Fruit fly (Drosophila melanogaster) whole organism, embryonic: ENCODE measurements around the gene CG32772.
A peak's percentile ranks its signal among the peaks of the same experiment; 100 is the strongest.

Source experiments
- Atf-2 ChIP-seq: fragments of 200-800 bp; sonication (Bioruptor generic); optimal IDR thresholded peaks from 2 replicates; lab custom pipeline; 2016; ENCODE audit warnings: missing biosample characterization, missing genetic modification characterization
- Bteb2 ChIP-seq: fragments of 200-800 bp; sonication (Bioruptor generic); optimal IDR thresholded peaks from 2 replicates; lab custom pipeline; 2016; ENCODE audit warnings: missing biosample characterization, missing genetic modification characterization
- CG10147 ChIP-seq: fragments of 200-800 bp; sonication (Bioruptor generic); optimal IDR thresholded peaks from 2 replicates; lab custom pipeline; 2019; ENCODE audit warnings: missing biosample characterization, mild to moderate bottlenecking, missing genetic modification characterization, moderate library complexity
- CG11247 ChIP-seq: fragments of 200-800 bp; sonication (Bioruptor generic); IDR thresholded peaks from 2 replicates; pipeline ENCODE4 v1.3.6; 2022; ENCODE audit warnings: missing biosample characterization, missing genetic modification characterization
- CG1233 ChIP-seq: fragments of 200-800 bp; sonication (Bioruptor generic); optimal IDR thresholded peaks from 4 replicates; lab custom pipeline; 2018; ENCODE audit warnings: missing biosample characterization, mild to moderate bottlenecking, missing genetic modification characterization
- CG13424 ChIP-seq: fragments of 200-800 bp; sonication (Bioruptor generic); optimal IDR thresholded peaks from 2 replicates; lab custom pipeline; 2019; ENCODE audit warnings: missing biosample characterization, mild to moderate bottlenecking, missing genetic modification characterization, moderate library complexity
- CG14050 ChIP-seq: fragments of 200-800 bp; sonication (Bioruptor generic); IDR thresholded peaks from 3 replicates; pipeline ENCODE4 v1.3.6; 2022; ENCODE audit warnings: missing biosample characterization, missing genetic modification characterization
- CG14667 ChIP-seq: fragments of 200-800 bp; sonication (Bioruptor generic); IDR thresholded peaks from 2 replicates; pipeline ENCODE4 v1.3.6; 2022; ENCODE audit warnings: missing biosample characterization, missing genetic modification characterization
- CG15073 ChIP-seq: fragments of 200-800 bp; sonication (Bioruptor generic); optimal IDR thresholded peaks from 2 replicates; lab custom pipeline; 2016; ENCODE audit warnings: missing biosample characterization, missing genetic modification characterization
- CG18262 ChIP-seq: fragments of 200-800 bp; optimal IDR thresholded peaks from 3 replicates; lab custom pipeline; 2019; ENCODE audit warnings: missing biosample characterization, mild to moderate bottlenecking, missing genetic modification characterization, moderate library complexity
- CG18619 ChIP-seq: fragments of 200-800 bp; sonication (Bioruptor generic); optimal IDR thresholded peaks from 3 replicates; lab custom pipeline; 2017; ENCODE audit warnings: missing biosample characterization, mild to moderate bottlenecking, missing genetic modification characterization
- CG3065 ChIP-seq: fragments of 200-800 bp; sonication (Bioruptor generic); optimal IDR thresholded peaks from 2 replicates; lab custom pipeline; 2016; ENCODE audit warnings: missing biosample characterization, missing genetic modification characterization
- CG3163 ChIP-seq: fragments of 200-800 bp; sonication (Bioruptor generic); optimal IDR thresholded peaks from 3 replicates; lab custom pipeline; 2016; ENCODE audit warnings: missing biosample characterization, missing genetic modification characterization
- CG32532 ChIP-seq: fragments of 200-800 bp; sonication (Bioruptor generic); IDR thresholded peaks from 2 replicates; pipeline ENCODE4 v1.3.6; 2022; ENCODE audit warnings: missing biosample characterization, missing genetic modification characterization
- CG32772 ChIP-seq: fragments of 200-800 bp; sonication (Bioruptor generic); IDR thresholded peaks from 2 replicates; pipeline ENCODE4 v1.3.6; 2022; ENCODE audit warnings: missing biosample characterization, missing genetic modification characterization
- CG3726 ChIP-seq: fragments of 200-800 bp; sonication (Bioruptor generic); IDR thresholded peaks from 3 replicates; pipeline ENCODE4, ENCODE4 v1.3.6; 2022; ENCODE audit warnings: missing biosample characterization, missing genetic modification characterization
- CG4730 ChIP-seq: fragments of 200-800 bp; sonication (Bioruptor generic); IDR thresholded peaks from 2 replicates; pipeline ENCODE4 v1.3.6; 2022; ENCODE audit warnings: missing biosample characterization, missing genetic modification characterization
- CG5245 ChIP-seq: fragments of 200-800 bp; sonication (Bioruptor generic); optimal IDR thresholded peaks from 3 replicates; lab custom pipeline; 2016; ENCODE audit warnings: missing biosample characterization, missing genetic modification characterization
- CG6854 ChIP-seq: fragments of 200-800 bp; sonication (Bioruptor generic); optimal IDR thresholded peaks from 3 replicates; lab custom pipeline; 2017; ENCODE audit warnings: missing biosample characterization, mild to moderate bottlenecking, missing genetic modification characterization
- CG8765 ChIP-seq: fragments of 200-800 bp; sonication (Bioruptor generic); IDR thresholded peaks from 2 replicates; pipeline ENCODE4 v1.3.6; 2022; ENCODE audit warnings: missing biosample characterization, missing genetic modification characterization
- CHES-1-like ChIP-seq: fragments of 200-800 bp; sonication (Bioruptor generic); optimal IDR thresholded peaks from 2 replicates; lab custom pipeline; 2016; ENCODE audit warnings: missing biosample characterization, missing genetic modification characterization
- CoRest ChIP-seq: fragments of 200-800 bp; sonication (Bioruptor generic); optimal IDR thresholded peaks from 3 replicates; lab custom pipeline; 2018; ENCODE audit warnings: missing biosample characterization, mild to moderate bottlenecking, missing genetic modification characterization, moderate library complexity
- Dll ChIP-seq: fragments of 200-800 bp; sonication (Bioruptor generic); IDR thresholded peaks from 4 replicates; pipeline ENCODE4 v1.3.6; 2022; ENCODE audit warnings: missing biosample characterization, missing genetic modification characterization; ENCODE audit not compliant: partially characterized antibody
- ERR ChIP-seq: fragments of 200-800 bp; sonication (Bioruptor generic); optimal IDR thresholded peaks from 2 replicates; lab custom pipeline; 2016; ENCODE audit warnings: missing biosample characterization, missing genetic modification characterization
- Myb ChIP-seq: fragments of 200-800 bp; sonication (Bioruptor generic); optimal IDR thresholded peaks from 2 replicates; lab custom pipeline; 2016; ENCODE audit warnings: missing biosample characterization, missing genetic modification characterization
- NC2α ChIP-seq: fragments of 200-800 bp; sonication (Bioruptor generic); optimal IDR thresholded peaks from 2 replicates; lab custom pipeline; 2016; ENCODE audit warnings: missing biosample characterization, missing genetic modification characterization
- Oli ChIP-seq: fragments of 200-800 bp; sonication (Bioruptor generic); optimal IDR thresholded peaks from 2 replicates; lab custom pipeline; 2018; ENCODE audit warnings: missing biosample characterization, mild to moderate bottlenecking, missing genetic modification characterization, moderate library complexity
- Poxn ChIP-seq: fragments of 200-800 bp; sonication (Bioruptor generic); IDR thresholded peaks from 2 replicates; pipeline ENCODE4 v1.3.6; 2022; ENCODE audit warnings: missing biosample characterization, missing genetic modification characterization
- Six4 ChIP-seq: fragments of 200-800 bp; sonication (Bioruptor generic); optimal IDR thresholded peaks from 2 replicates; lab custom pipeline; 2016; ENCODE audit warnings: missing biosample characterization, missing genetic modification characterization
- Sox100B ChIP-seq: fragments of 200-800 bp; sonication (Bioruptor generic); optimal IDR thresholded peaks from 3 replicates; lab custom pipeline; 2018; ENCODE audit warnings: missing biosample characterization, mild to moderate bottlenecking, missing genetic modification characterization
- Tbp ChIP-seq: fragments of >200 bp; optimal IDR thresholded peaks from 2 replicates; lab custom pipeline; 2018; ENCODE audit warnings: missing biosample characterization, missing genetic modification characterization
- Xbp1 ChIP-seq: fragments of 200-800 bp; sonication (Bioruptor generic); optimal IDR thresholded peaks from 3 replicates; lab custom pipeline; 2016; ENCODE audit warnings: missing biosample characterization, mild to moderate bottlenecking, missing genetic modification characterization
- bbx ChIP-seq: fragments of 200-800 bp; sonication (Bioruptor generic); IDR thresholded peaks from 2 replicates; pipeline ENCODE4 v1.3.6; 2022; ENCODE audit warnings: missing biosample characterization, missing genetic modification characterization; ENCODE audit not compliant: partially characterized antibody
- btn ChIP-seq: fragments of 200-800 bp; sonication (Bioruptor generic); optimal IDR thresholded peaks from 2 replicates; lab custom pipeline; 2016; ENCODE audit warnings: missing biosample characterization, missing genetic modification characterization
- croc ChIP-seq: fragments of 200-800 bp; sonication (Bioruptor generic); conservative IDR thresholded peaks from 3 replicates; pipeline ENCODE4 v1.3.6; 2022; ENCODE audit warnings: missing biosample characterization, missing genetic modification characterization
- dati ChIP-seq: fragments of 200-800 bp; sonication (Bioruptor generic); IDR thresholded peaks from 2 replicates; pipeline ENCODE4 v1.3.6; 2022; ENCODE audit warnings: missing biosample characterization, missing genetic modification characterization
- jumu ChIP-seq: fragments of 200-800 bp; sonication (Bioruptor generic); optimal IDR thresholded peaks from 3 replicates; lab custom pipeline; 2016; ENCODE audit warnings: missing biosample characterization, missing genetic modification characterization
- ken ChIP-seq: fragments of 200-800 bp; sonication (Bioruptor generic); IDR thresholded peaks from 3 replicates; pipeline ENCODE4 v1.3.6; 2022; ENCODE audit warnings: missing biosample characterization, missing genetic modification characterization
- lilli ChIP-seq: fragments of 200-800 bp; sonication (Bioruptor generic); optimal IDR thresholded peaks from 3 replicates; lab custom pipeline; 2016; ENCODE audit warnings: missing biosample characterization, missing genetic modification characterization
- lov ChIP-seq, 2 experiments: fragments of 200-800 bp in 1 of 2; fragments of >200 bp in 1 of 2; sonication (Bioruptor generic) in 1 of 2; IDR thresholded peaks in 1 of 2; optimal IDR thresholded peaks in 1 of 2; 2 replicates in 1 of 2; 3 replicates in 1 of 2; pipeline versions ENCODE4 v1.3.6 to Lab custom; 2017 to 2022; ENCODE audit warnings: missing biosample characterization in 1 of 2, missing genetic modification characterization in 1 of 2
- nau ChIP-seq: fragments of 200-800 bp; sonication (Bioruptor generic); optimal IDR thresholded peaks from 3 replicates; lab custom pipeline; 2017; ENCODE audit warnings: missing biosample characterization, mild to moderate bottlenecking, missing genetic modification characterization, missing genetic modification reagents
- p53 ChIP-seq: fragments of 200-800 bp; sonication (Bioruptor generic); optimal IDR thresholded peaks from 2 replicates; lab custom pipeline; 2016; ENCODE audit warnings: missing biosample characterization, missing genetic modification characterization
- slp2 ChIP-seq: fragments of 200-800 bp; sonication (Bioruptor generic); optimal IDR thresholded peaks from 2 replicates; lab custom pipeline; 2016; ENCODE audit warnings: missing biosample characterization, missing genetic modification characterization
- stwl ChIP-seq: fragments of 200-800 bp; sonication (Bioruptor generic); optimal IDR thresholded peaks from 3 replicates; lab custom pipeline; 2018; ENCODE audit warnings: missing biosample characterization, mild to moderate bottlenecking, missing genetic modification characterization, moderate library complexity
- tx ChIP-seq: fragments of 200-800 bp; sonication (Bioruptor generic); optimal IDR thresholded peaks from 2 replicates; lab custom pipeline; 2016; ENCODE audit warnings: missing biosample characterization, missing genetic modification characterization
- unpg ChIP-seq: fragments of 200-800 bp; sonication (Bioruptor generic); optimal IDR thresholded peaks from 3 replicates; lab custom pipeline; 2018; ENCODE audit warnings: missing biosample characterization, mild to moderate bottlenecking, missing genetic modification characterization, moderate library complexity
- vvl ChIP-seq: fragments of 200-800 bp; sonication (Bioruptor generic); IDR thresholded peaks from 2 replicates; pipeline ENCODE4 v1.3.6; 2022; ENCODE audit warnings: missing biosample characterization, missing genetic modification characterization
- wor ChIP-seq: fragments of 200-800 bp; sonication (Bioruptor generic); IDR thresholded peaks from 2 replicates; pipeline ENCODE4 v1.3.6; 2022; ENCODE audit warnings: missing biosample characterization, missing genetic modification characterization
- yki ChIP-seq: fragments of >200 bp; optimal IDR thresholded peaks from 3 replicates; lab custom pipeline; 2018
- z ChIP-seq: fragments of 200-800 bp; sonication (Bioruptor generic); IDR thresholded peaks from 3 replicates; pipeline ENCODE4 v1.3.6; 2022; ENCODE audit warnings: missing biosample characterization, missing genetic modification characterization
- zfh1 ChIP-seq: fragments of 200-800 bp; sonication (Bioruptor generic); IDR thresholded peaks from 3 replicates; pipeline ENCODE4 v1.3.6; 2022; ENCODE audit warnings: missing biosample characterization, missing genetic modification characterization

The CG32772 gene

dm6 chrX:4930100-4931010 lies 21.5 kb downstream of the CG32772 start (continued):
- TF ChIP-seq CoRest: no peak
- no peak for TF ChIP-seq CG18262
- no peak for TF ChIP-seq lov (optimal IDR thresholded peaks at IDR 0.05; lab: Kevin White, UChicago)
- TF ChIP-seq lov (GFP tag; IDR thresholded peaks at IDR 0.05; lab: Robert Waterston, UW): no peak
- no peak for TF ChIP-seq Atf-2 (GFP tag; lab: Kevin White, UChicago)
- no peak for TF ChIP-seq Dll (GFP tag; lab: Robert Waterston, UW)
- no peak for TF ChIP-seq zfh1
- TF ChIP-seq unpg: peak; percentile 46
- no peak for TF ChIP-seq CG8765
- TF ChIP-seq jumu: peak; percentile 9
- TF ChIP-seq CG4730: no peak
- TF ChIP-seq CG1233 (GFP tag; lab: Kevin White, UChicago): peak; percentile 45
- no peak for TF ChIP-seq CG15073 (GFP tag; lab: Kevin White, UChicago)
- no peak for TF ChIP-seq bbx (GFP tag; lab: Robert Waterston, UW)
- TF ChIP-seq vvl: no peak
- TF ChIP-seq CG11247 (GFP tag; lab: Robert Waterston, UW): no peak
- TF ChIP-seq Xbp1 (GFP tag; lab: Kevin White, UChicago): peak; percentile 56
- TF ChIP-seq Myb (GFP tag; lab: Kevin White, UChicago): peak; percentile 42
- no peak for TF ChIP-seq wor
- TF ChIP-seq CG6854 (GFP tag; lab: Kevin White, UChicago): no peak
- TF ChIP-seq CG32532 (GFP tag; lab: Robert Waterston, UW): no peak
- no peak for TF ChIP-seq Oli (tag; lab: Kevin White, UChicago)
- no peak for TF ChIP-seq dati (GFP tag; lab: Robert Waterston, UW)
- TF ChIP-seq yki (lab: Kevin White, UChicago): no peak
- TF ChIP-seq CG18619 (GFP tag; lab: Kevin White, UChicago): peak; percentile 30
- TF ChIP-seq CG3065 (GFP tag; lab: Kevin White, UChicago): peak; percentile 4
- TF ChIP-seq Bteb2 (GFP tag; lab: Kevin White, UChicago): peak; percentile 30
- TF ChIP-seq CG13424 (tag; lab: Kevin White, UChicago): peak; percentile 8
- peak; percentile 1 for TF ChIP-seq btn (GFP tag; lab: Kevin White, UChicago)
- TF ChIP-seq CG5245 (GFP tag; lab: Kevin White, UChicago): peak; percentile 31
- TF ChIP-seq Six4 (GFP tag; lab: Kevin White, UChicago): peak; percentile 51
- TF ChIP-seq NC2α (GFP tag; lab: Kevin White, UChicago): no peak
- peak; percentile 76 for TF ChIP-seq stwl (tag; lab: Kevin White, UChicago)
- peak; percentile 41 for TF ChIP-seq lilli (GFP tag; lab: Kevin White, UChicago)
- no peak for TF ChIP-seq slp2 (GFP tag; lab: Kevin White, UChicago)
- no peak for TF ChIP-seq CG10147
- no peak for TF ChIP-seq nau
- no peak for TF ChIP-seq ken (GFP tag; lab: Robert Waterston, UW)
- no peak for TF ChIP-seq z (GFP tag; lab: Robert Waterston, UW)
- peak; percentile 9 for TF ChIP-seq ERR (GFP tag; lab: Kevin White, UChicago)
- no peak for TF ChIP-seq Poxn (GFP tag; lab: Robert Waterston, UW)
- no peak for TF ChIP-seq Sox100B (GFP tag; lab: Kevin White, UChicago)
- peak; percentile 51 for TF ChIP-seq CHES-1-like (GFP tag; lab: Kevin White, UChicago)
- TF ChIP-seq Tbp: no peak
- TF ChIP-seq CG32772 (GFP tag; lab: Robert Waterston, UW): no peak
- TF ChIP-seq tx (GFP tag; lab: Kevin White, UChicago): no peak
- TF ChIP-seq CG3726 (GFP tag; lab: Robert Waterston, UW): no peak
- TF ChIP-seq CG14050 (GFP tag; lab: Robert Waterston, UW): no peak
- no peak for TF ChIP-seq CG3163 (GFP tag; lab: Kevin White, UChicago)
- TF ChIP-seq CG14667 (GFP tag; lab: Robert Waterston, UW): no peak
- no peak for TF ChIP-seq croc (GFP tag; lab: Robert Waterston, UW)
- TF ChIP-seq p53 (GFP tag; lab: Kevin White, UChicago): no peak
